Worm (Caenorhabditis elegans) whole organism, L2 larva: ENCODE results near the gene F42C5.9.

Experiments used
- R02D3.7 ChIP-seq: fragments of 150-350 bp; optimal IDR thresholded peaks from 2 replicates; lab custom pipeline; 2014; ENCODE audit warnings: missing biosample characterization, missing genetic modification characterization
- ama-1 ChIP-seq: fragments of 150-350 bp; optimal IDR thresholded peaks from 2 replicates; lab custom pipeline; 2018; ENCODE audit warnings: inconsistent platforms
- elt-1 ChIP-seq: fragments of 150-350 bp; optimal IDR thresholded peaks from 2 replicates; lab custom pipeline; 2014; ENCODE audit warnings: missing biosample characterization, missing genetic modification characterization
- lin-13 ChIP-seq: fragments of 150-350 bp; optimal IDR thresholded peaks from 2 replicates; lab custom pipeline; 2014; ENCODE audit warnings: missing biosample characterization, missing genetic modification reagents, missing genetic modification characterization
- nhr-23 ChIP-seq: fragments of 150-350 bp; optimal IDR thresholded peaks from 2 replicates; lab custom pipeline; 2014; ENCODE audit warnings: missing biosample characterization, missing genetic modification reagents, missing genetic modification characterization
- nhr-77 ChIP-seq: fragments of 150-350 bp; optimal IDR thresholded peaks from 2 replicates; lab custom pipeline; 2014; ENCODE audit warnings: missing biosample characterization, missing genetic modification characterization
- unc-39 ChIP-seq: fragments of 150-350 bp; optimal IDR thresholded peaks from 2 replicates; lab custom pipeline; 2014; ENCODE audit warnings: missing biosample characterization, missing genetic modification characterization
- unc-62 ChIP-seq: fragments of 150-350 bp; optimal IDR thresholded peaks from 2 replicates; lab custom pipeline; 2014; ENCODE audit warnings: missing biosample characterization, missing genetic modification reagents, missing genetic modification characterization
- zag-1 ChIP-seq: fragments of 150-350 bp; optimal IDR thresholded peaks from 2 replicates; lab custom pipeline; 2014; ENCODE audit warnings: missing biosample characterization, missing genetic modification characterization
- ztf-4 ChIP-seq: fragments of 150-350 bp; optimal IDR thresholded peaks from 2 replicates; lab custom pipeline; 2014; ENCODE audit warnings: missing biosample characterization, missing genetic modification characterization

DNA sequence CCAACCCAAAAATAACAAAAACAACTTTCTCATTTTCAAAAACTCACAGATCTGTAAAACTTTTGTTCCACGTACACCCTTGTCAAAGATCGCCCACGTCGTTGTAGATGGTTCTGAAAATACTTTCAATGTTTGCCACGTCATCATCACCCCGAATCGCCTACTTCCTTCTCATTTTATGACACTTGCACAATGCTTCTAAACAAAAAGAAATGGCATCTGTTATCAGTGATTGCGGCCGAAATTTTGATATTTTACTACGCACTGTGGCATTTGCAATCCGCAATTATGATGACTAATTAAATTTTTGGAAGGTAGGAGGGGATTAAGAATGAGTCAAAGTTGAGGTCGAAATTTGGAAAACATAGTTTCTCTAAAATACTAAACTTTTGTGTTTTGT lies 8.8 kb upstream of the F42C5.9 start:
- TF ChIP-seq ama-1 (lab: Kevin White, UChicago) (no peak), nhr-77 (tag; lab: Kevin White, UChicago) (no peak), ztf-4 (tag; lab: Kevin White, UChicago) (no peak), elt-1 (tag; lab: Kevin White, UChicago) (no peak), nhr-23 (no peak), unc-62 (no peak), unc-39 (tag; lab: Kevin White, UChicago) (no peak), lin-13 (GFP tag; lab: Kevin White, UChicago) (no peak), R02D3.7 (tag; lab: Kevin White, UChicago) (no peak), zag-1 (tag; lab: Kevin White, UChicago) (no peak)
